Fruit fly (Drosophila melanogaster): ENCODE measurements around the gene CG13689.

dm6 chr2L:634208-634614, 31.6 kb downstream of the CG13689 start:
- TF ChIP-seq insv (optimal IDR thresholded peaks at IDR 0.05) (no peak), h (optimal IDR thresholded peaks at IDR 0.05) (no peak), Sin3A (optimal IDR thresholded peaks at IDR 0.05) (no peak), Myc (optimal IDR thresholded peaks at IDR 0.05) (no peak), psq (optimal IDR thresholded peaks at IDR 0.05) (no peak)
